Fruit fly (Drosophila melanogaster) whole organism, embryonic: ENCODE data around the gene Sdic1.

ENCODE experiments used
- Adf1 ChIP-seq: fragments of 200-800 bp; sonication (Bioruptor generic); IDR thresholded peaks from 2 replicates; pipeline ENCODE4 v1.3.6; 2022; ENCODE audit warnings: missing biosample characterization, missing genetic modification characterization
- B-H1 ChIP-seq: fragments of 200-800 bp; sonication (Bioruptor generic); IDR thresholded peaks from 3 replicates; pipeline ENCODE4 v1.3.6; 2022; ENCODE audit warnings: missing biosample characterization, missing genetic modification characterization
- CG10565 ChIP-seq: fragments of 200-800 bp; sonication (Bioruptor generic); optimal IDR thresholded peaks from 3 replicates; lab custom pipeline; 2016; ENCODE audit warnings: missing biosample characterization, mild to moderate bottlenecking, missing genetic modification characterization
- CG11093 ChIP-seq: fragments of 200-800 bp; sonication (Bioruptor generic); IDR thresholded peaks from 3 replicates; pipeline ENCODE4 v1.3.6; 2022; ENCODE audit warnings: missing biosample characterization, missing genetic modification characterization
- CG11456 ChIP-seq: fragments of 200-800 bp; sonication (Bioruptor generic); IDR thresholded peaks from 3 replicates; pipeline ENCODE4 v1.3.6; 2022; ENCODE audit warnings: missing biosample characterization, missing genetic modification characterization
- CG12659 ChIP-seq: fragments of 200-800 bp; sonication (Bioruptor generic); optimal IDR thresholded peaks from 3 replicates; lab custom pipeline; 2017; ENCODE audit warnings: mild to moderate bottlenecking, missing biosample characterization, missing genetic modification reagents, missing genetic modification characterization
- CG13424 ChIP-seq: fragments of 200-800 bp; sonication (Bioruptor generic); optimal IDR thresholded peaks from 2 replicates; lab custom pipeline; 2019; ENCODE audit warnings: missing biosample characterization, mild to moderate bottlenecking, missing genetic modification characterization, moderate library complexity
- CG15269 ChIP-seq: fragments of 200-800 bp; sonication (Bioruptor generic); optimal IDR thresholded peaks from 2 replicates; lab custom pipeline; 2018; ENCODE audit warnings: missing biosample characterization, mild to moderate bottlenecking, missing genetic modification characterization, moderate library complexity
- CG1647 ChIP-seq: fragments of 200-800 bp; sonication (Bioruptor generic); optimal IDR thresholded peaks from 3 replicates; lab custom pipeline; 2016; ENCODE audit warnings: missing biosample characterization, missing genetic modification characterization
- CG2678 ChIP-seq: fragments of 200-800 bp; sonication (Bioruptor generic); optimal IDR thresholded peaks from 3 replicates; lab custom pipeline; 2019; ENCODE audit warnings: missing biosample characterization, mild to moderate bottlenecking, missing genetic modification characterization, moderate library complexity
- CG30020 ChIP-seq: fragments of 200-800 bp; optimal IDR thresholded peaks from 2 replicates; lab custom pipeline; 2019; ENCODE audit warnings: missing biosample characterization, mild to moderate bottlenecking, missing genetic modification characterization, moderate library complexity
- CG4617 ChIP-seq: fragments of 200-800 bp; sonication (Bioruptor generic); optimal IDR thresholded peaks from 3 replicates; lab custom pipeline; 2016; ENCODE audit warnings: missing biosample characterization, missing genetic modification characterization, borderline replicate concordance
- CG7271 ChIP-seq: fragments of 200-800 bp; sonication (Bioruptor generic); optimal IDR thresholded peaks from 2 replicates; lab custom pipeline; 2018; ENCODE audit warnings: missing biosample characterization, mild to moderate bottlenecking, missing genetic modification characterization, moderate library complexity
- CG9609 ChIP-seq: fragments of 200-800 bp; sonication (Bioruptor generic); optimal IDR thresholded peaks from 3 replicates; lab custom pipeline; 2016; ENCODE audit warnings: missing biosample characterization, missing genetic modification characterization
- CoRest ChIP-seq: fragments of 200-800 bp; sonication (Bioruptor generic); optimal IDR thresholded peaks from 3 replicates; lab custom pipeline; 2018; ENCODE audit warnings: missing biosample characterization, mild to moderate bottlenecking, missing genetic modification characterization, moderate library complexity
- D19B ChIP-seq: fragments of 200-800 bp; sonication (Bioruptor generic); optimal IDR thresholded peaks from 2 replicates; lab custom pipeline; 2017; ENCODE audit warnings: missing biosample characterization, mild to moderate bottlenecking, missing genetic modification characterization
- Elba2 ChIP-seq: fragments of 200-800 bp; sonication (Bioruptor generic); optimal IDR thresholded peaks from 3 replicates; lab custom pipeline; 2016; ENCODE audit warnings: missing biosample characterization, missing genetic modification characterization
- GATAe ChIP-seq: fragments of 200-800 bp; sonication (Bioruptor generic); conservative IDR thresholded peaks from 2 replicates; pipeline ENCODE4 v1.3.6; 2022; ENCODE audit warnings: missing biosample characterization, missing genetic modification characterization
- HmgZ ChIP-seq: fragments of 200-800 bp; sonication (Bioruptor generic); optimal IDR thresholded peaks from 2 replicates; lab custom pipeline; 2018; ENCODE audit warnings: missing biosample characterization, mild to moderate bottlenecking, missing genetic modification characterization
- Hr39 ChIP-seq: fragments of >200 bp; optimal IDR thresholded peaks from 2 replicates; lab custom pipeline; 2017
- Hr51 ChIP-seq, 2 experiments: fragments of 200-800 bp; sonication (Bioruptor generic); optimal IDR thresholded peaks; 2 replicates in 1 of 2; 3 replicates in 1 of 2; lab custom pipeline; 2016 to 2018; ENCODE audit warnings: missing biosample characterization in 2 of 2, missing genetic modification characterization in 2 of 2, mild to moderate bottlenecking in 1 of 2, moderate library complexity in 1 of 2
- MTF-1 ChIP-seq: fragments of 200-800 bp; sonication (Bioruptor generic); optimal IDR thresholded peaks from 2 replicates; lab custom pipeline; 2018; ENCODE audit warnings: missing biosample characterization, mild to moderate bottlenecking, missing genetic modification characterization, borderline replicate concordance
- Sox100B ChIP-seq: fragments of 200-800 bp; sonication (Bioruptor generic); optimal IDR thresholded peaks from 3 replicates; lab custom pipeline; 2018; ENCODE audit warnings: missing biosample characterization, mild to moderate bottlenecking, missing genetic modification characterization
- Sry-β ChIP-seq: fragments of 200-800 bp; sonication (Bioruptor generic); optimal IDR thresholded peaks from 2 replicates; lab custom pipeline; 2018; ENCODE audit warnings: missing biosample characterization, mild to moderate bottlenecking, missing genetic modification characterization, moderate library complexity
- Xrp1 ChIP-seq: fragments of 200-800 bp; sonication (Bioruptor generic); IDR thresholded peaks from 2 replicates; pipeline ENCODE4 v1.3.6; 2022; ENCODE audit warnings: missing biosample characterization, missing genetic modification characterization
- ac ChIP-seq: fragments of 200-800 bp; sonication (Bioruptor generic); optimal IDR thresholded peaks from 3 replicates; lab custom pipeline; 2017; ENCODE audit warnings: missing biosample characterization, mild to moderate bottlenecking, missing genetic modification characterization
- ash1 ChIP-seq: fragments of 200-800 bp; sonication (Bioruptor generic); optimal IDR thresholded peaks from 2 replicates; lab custom pipeline; 2018; ENCODE audit warnings: missing biosample characterization, mild to moderate bottlenecking, missing genetic modification characterization
- bbx ChIP-seq: fragments of 200-800 bp; sonication (Bioruptor generic); IDR thresholded peaks from 2 replicates; pipeline ENCODE4 v1.3.6; 2022; ENCODE audit warnings: missing biosample characterization, missing genetic modification characterization; ENCODE audit not compliant: partially characterized antibody
- caup ChIP-seq: fragments of 200-800 bp; sonication (Bioruptor generic); optimal IDR thresholded peaks from 3 replicates; lab custom pipeline; 2017; ENCODE audit warnings: missing biosample characterization, mild to moderate bottlenecking, missing genetic modification characterization, moderate library complexity; ENCODE audit not compliant: severe bottlenecking
- chm ChIP-seq: fragments of 200-800 bp; sonication (Bioruptor generic); IDR thresholded peaks from 2 replicates; pipeline ENCODE4 v1.3.6; 2022; ENCODE audit warnings: missing biosample characterization, missing genetic modification characterization
- cwo ChIP-seq: fragments of 200-800 bp; sonication (Bioruptor generic); optimal IDR thresholded peaks from 3 replicates; lab custom pipeline; 2017; ENCODE audit warnings: missing biosample characterization, missing genetic modification characterization, mild to moderate bottlenecking, moderate library complexity, missing genetic modification reagents
- dimm ChIP-seq: fragments of 200-800 bp; sonication (Bioruptor generic); IDR thresholded peaks from 2 replicates; pipeline ENCODE4 v1.3.6; 2022; ENCODE audit warnings: missing biosample characterization, missing genetic modification characterization
- dmrt99B ChIP-seq: fragments of 200-800 bp; sonication (Bioruptor generic); optimal IDR thresholded peaks from 2 replicates; lab custom pipeline; 2018; ENCODE audit warnings: missing biosample characterization, mild to moderate bottlenecking, missing genetic modification characterization, moderate library complexity
- hth ChIP-seq: fragments of >200 bp; optimal IDR thresholded peaks from 2 replicates; lab custom pipeline; 2017; ENCODE audit warnings: inconsistent platforms
- jing ChIP-seq: fragments of 200-800 bp; sonication (Bioruptor generic); optimal IDR thresholded peaks from 2 replicates; lab custom pipeline; 2018; ENCODE audit warnings: missing biosample characterization, mild to moderate bottlenecking, missing genetic modification characterization
- lov ChIP-seq, 2 experiments: fragments of 200-800 bp in 1 of 2; fragments of >200 bp in 1 of 2; sonication (Bioruptor generic) in 1 of 2; IDR thresholded peaks in 1 of 2; optimal IDR thresholded peaks in 1 of 2; 2 replicates in 1 of 2; 3 replicates in 1 of 2; pipeline versions ENCODE4 v1.3.6 to Lab custom; 2017 to 2022; ENCODE audit warnings: missing biosample characterization in 1 of 2, missing genetic modification characterization in 1 of 2
- pita ChIP-seq: fragments of 200-800 bp; sonication (Bioruptor generic); optimal IDR thresholded peaks from 2 replicates; lab custom pipeline; 2017; ENCODE audit warnings: missing biosample characterization, mild to moderate bottlenecking, missing genetic modification characterization
- prd ChIP-seq, 3 experiments: fragments of >200 bp in 2 of 3; fragments of 200-800 bp in 1 of 3; sonication (Bioruptor generic) in 1 of 3; optimal IDR thresholded peaks in 2 of 3; IDR thresholded peaks in 1 of 3; 2 replicates in 2 of 3; 3 replicates in 1 of 3; pipeline versions ENCODE4 v1.3.6 to Lab custom; 2017 to 2022; ENCODE audit warnings: missing biosample characterization in 1 of 3, missing genetic modification characterization in 1 of 3
- pum ChIP-seq: fragments of 200-800 bp; sonication (Bioruptor generic); optimal IDR thresholded peaks from 2 replicates; lab custom pipeline; 2016; ENCODE audit warnings: missing biosample characterization, missing genetic modification characterization
- ranshi ChIP-seq: fragments of 200-800 bp; sonication (Bioruptor generic); IDR thresholded peaks from 2 replicates; pipeline ENCODE4 v1.3.6; 2022; ENCODE audit warnings: missing biosample characterization, missing genetic modification characterization
- row ChIP-seq: fragments of 200-800 bp; sonication (Bioruptor generic); IDR thresholded peaks from 3 replicates; pipeline ENCODE4 v1.3.6; 2022; ENCODE audit warnings: missing biosample characterization, missing genetic modification characterization
- seq ChIP-seq: fragments of 200-800 bp; sonication (Bioruptor generic); IDR thresholded peaks from 2 replicates; pipeline ENCODE4 v1.3.6; 2022; ENCODE audit warnings: missing biosample characterization, missing genetic modification characterization
- stc ChIP-seq: fragments of 200-800 bp; sonication (Bioruptor generic); IDR thresholded peaks from 2 replicates; pipeline ENCODE4 v1.3.6; 2022; ENCODE audit warnings: missing biosample characterization, missing genetic modification characterization
- yki ChIP-seq: fragments of >200 bp; optimal IDR thresholded peaks from 3 replicates; lab custom pipeline; 2018
- zen ChIP-seq: fragments of 200-800 bp; sonication (Bioruptor generic); optimal IDR thresholded peaks from 3 replicates; lab custom pipeline; 2018; ENCODE audit warnings: missing biosample characterization, mild to moderate bottlenecking, missing genetic modification characterization, moderate library complexity
- zen2 ChIP-seq: fragments of 200-800 bp; sonication (Bioruptor generic); IDR thresholded peaks from 3 replicates; pipeline ENCODE4 v1.3.6; 2022; ENCODE audit warnings: missing biosample characterization, missing genetic modification characterization; ENCODE audit not compliant: partially characterized antibody
- zfh2 ChIP-seq: fragments of 200-800 bp; sonication (Bioruptor generic); optimal IDR thresholded peaks from 2 replicates; lab custom pipeline; 2016; ENCODE audit warnings: missing biosample characterization, missing genetic modification characterization

The Sdic1 gene

DNA sequence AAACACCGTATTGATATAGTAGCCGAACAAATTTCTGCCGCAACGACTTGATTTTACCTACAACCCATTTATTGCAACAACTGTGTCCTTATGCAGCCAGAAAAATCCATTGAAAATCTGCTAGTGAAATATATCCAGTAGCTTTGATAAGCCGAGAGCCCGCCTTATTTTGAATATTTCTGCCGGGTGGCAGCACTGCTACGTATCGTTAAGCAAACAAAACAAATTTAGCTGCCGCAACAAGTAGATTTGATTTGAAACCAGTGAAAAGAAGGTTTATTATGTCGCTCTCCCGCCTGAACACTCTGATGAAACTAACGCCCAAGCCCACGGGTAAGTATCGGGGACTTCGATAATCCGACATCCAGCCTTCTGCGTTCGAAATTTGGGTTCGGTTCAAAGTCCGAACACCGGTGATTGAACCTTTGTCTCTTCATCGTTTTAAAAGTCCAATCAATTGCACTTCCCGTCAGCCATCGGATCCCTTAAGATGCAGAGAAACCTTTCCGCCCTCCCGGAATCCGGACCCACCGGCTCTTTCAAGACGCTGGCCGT, 11.9 kb downstream of the Sdic1 start, which contains the start of gene CG9577 (continued):
- no peak for TF ChIP-seq CG9609 (GFP tag; lab: Kevin White, UChicago)
- TF ChIP-seq ac (GFP tag; lab: Kevin White, UChicago): no peak
- TF ChIP-seq CG12659 (GFP tag; lab: Kevin White, UChicago): no peak
- no peak for TF ChIP-seq CG15269 (tag; lab: Kevin White, UChicago)

DNA sequence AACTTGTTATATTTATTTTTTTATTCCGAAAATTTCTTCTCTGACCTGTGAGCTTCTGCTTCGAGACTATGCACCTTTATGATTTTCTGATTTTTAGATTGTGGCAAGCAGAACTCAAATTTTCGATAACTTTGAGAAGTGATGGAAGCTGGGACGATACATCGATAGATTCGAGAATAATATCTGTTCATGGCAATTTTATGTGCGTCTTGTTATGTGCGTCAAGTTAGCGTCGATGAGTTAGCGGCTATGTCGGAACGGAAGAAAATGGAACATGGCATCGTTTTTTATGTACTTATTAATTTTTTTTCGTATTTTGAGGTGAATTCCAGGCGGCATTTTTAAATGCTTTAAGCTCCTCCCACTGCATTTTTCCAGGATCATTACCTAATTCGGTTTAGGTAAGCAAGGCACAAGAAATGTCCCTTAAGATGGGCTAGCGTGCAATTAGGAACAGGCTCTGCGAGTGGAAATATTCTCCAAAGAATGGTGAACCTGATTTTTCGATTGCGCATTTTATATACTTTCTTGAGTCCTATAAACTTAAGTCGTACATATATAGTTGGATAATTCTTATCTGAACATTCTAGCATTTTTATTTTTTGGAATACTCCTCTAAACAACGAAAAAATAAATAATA, 12.5 kb downstream of the Sdic1 start, which contains the start of gene Phf7:
Gene Phf7, minus strand, starts transcription at position 58 of the 640 bp plus-strand sequence.
- TF ChIP-seq zen2 (GFP tag; lab: Robert Waterston, UW) (no peak; the same call in 2 of the 3 replicates), prd (optimal IDR thresholded peaks at IDR 0.05; lab: Kevin White, UChicago) (no peak), prd (GFP tag; IDR thresholded peaks at IDR 0.05; lab: Robert Waterston, UW) (no peak), dmrt99B (tag; lab: Kevin White, UChicago) (no peak), ranshi (GFP tag; lab: Robert Waterston, UW) (no peak), Sry-β (no peak), hth (lab: Kevin White, UChicago) (no peak), lov (optimal IDR thresholded peaks at IDR 0.05; lab: Kevin White, UChicago) (no peak), lov (GFP tag; IDR thresholded peaks at IDR 0.05; lab: Robert Waterston, UW) (no peak), CG2678 (no peak), Sox100B (no peak), Xrp1 (no peak), dimm (no peak), caup (GFP tag; lab: Kevin White, UChicago) (no peak), chm (GFP tag; lab: Robert Waterston, UW) (no peak), HmgZ (tag; lab: Kevin White, UChicago) (peak; percentile 1), CG13424 (tag; lab: Kevin White, UChicago) (no peak), stc (GFP tag; lab: Robert Waterston, UW) (no peak), jing (GFP tag; lab: Kevin White, UChicago) (no peak), B-H1 (no peak), CG1647 (no peak), MTF-1 (GFP tag; lab: Kevin White, UChicago) (no peak), Hr51 (GFP tag; optimal IDR thresholded peaks at IDR 0.05; lab: Kevin White, UChicago) (no peak), D19B (GFP tag; lab: Kevin White, UChicago) (no peak), pum (no peak), yki (lab: Kevin White, UChicago) (no peak), CG30020 (tag; lab: Kevin White, UChicago) (peak; percentile 98), bbx (GFP tag; lab: Robert Waterston, UW) (peak; percentile 77), Hr39 (no peak), seq (no peak), ash1 (GFP tag; lab: Kevin White, UChicago) (no peak), zfh2 (GFP tag; lab: Kevin White, UChicago) (no peak), CoRest (tag; lab: Kevin White, UChicago) (peak; percentile 23), cwo (GFP tag; lab: Kevin White, UChicago) (no peak), pita (GFP tag; lab: Kevin White, UChicago) (no peak), zen (tag; lab: Kevin White, UChicago) (no peak), CG4617 (no peak), CG10565 (no peak), row (GFP tag; lab: Robert Waterston, UW) (peak; percentile 67), GATAe (no peak), CG11456 (GFP tag; lab: Robert Waterston, UW) (no peak), CG7271 (tag; lab: Kevin White, UChicago) (no peak), Adf1 (GFP tag; lab: Robert Waterston, UW) (no peak), Elba2 (GFP tag; lab: Kevin White, UChicago) (no peak), CG11093 (GFP tag; lab: Robert Waterston, UW) (no peak)
